Fruit fly (Drosophila melanogaster) whole organism, embryonic: ENCODE results near the gene CG4456.

Source experiments
- Awh ChIP-seq: fragments of 200-800 bp; sonication (Bioruptor generic); IDR thresholded peaks from 2 replicates; pipeline ENCODE4, ENCODE4 v1.3.6; 2022; ENCODE audit warnings: missing biosample characterization, missing genetic modification characterization
- BtbVII ChIP-seq: fragments of 200-800 bp; sonication (Bioruptor generic); optimal IDR thresholded peaks from 3 replicates; lab custom pipeline; 2017; ENCODE audit warnings: missing biosample characterization, mild to moderate bottlenecking, missing genetic modification characterization
- C15 ChIP-seq: fragments of 200-800 bp; sonication (Bioruptor generic); IDR thresholded peaks from 3 replicates; pipeline ENCODE4 v1.3.6; 2022; ENCODE audit warnings: missing biosample characterization, missing genetic modification characterization
- CG12236 ChIP-seq: fragments of 200-800 bp; sonication (Bioruptor generic); optimal IDR thresholded peaks from 2 replicates; lab custom pipeline; 2016; ENCODE audit warnings: missing biosample characterization, missing genetic modification characterization
- CG12299 ChIP-seq: fragments of 200-800 bp; sonication (Bioruptor generic); optimal IDR thresholded peaks from 2 replicates; lab custom pipeline; 2018; ENCODE audit warnings: missing biosample characterization, mild to moderate bottlenecking, missing genetic modification characterization
- CG12391 ChIP-seq: fragments of 200-800 bp; sonication (Bioruptor generic); optimal IDR thresholded peaks from 3 replicates; lab custom pipeline; 2018; ENCODE audit warnings: missing biosample characterization, mild to moderate bottlenecking, missing genetic modification characterization, moderate library complexity
- CG12659 ChIP-seq: fragments of 200-800 bp; sonication (Bioruptor generic); optimal IDR thresholded peaks from 3 replicates; lab custom pipeline; 2017; ENCODE audit warnings: mild to moderate bottlenecking, missing biosample characterization, missing genetic modification reagents, missing genetic modification characterization
- CG13123 ChIP-seq: fragments of 200-800 bp; sonication (Bioruptor generic); optimal IDR thresholded peaks from 2 replicates; lab custom pipeline; 2016; ENCODE audit warnings: missing biosample characterization, missing genetic modification characterization
- CG13287 ChIP-seq: fragments of 200-800 bp; sonication (Bioruptor generic); IDR thresholded peaks from 2 replicates; pipeline ENCODE4 v1.3.6; 2022; ENCODE audit warnings: missing biosample characterization, missing genetic modification characterization; ENCODE audit not compliant: partially characterized antibody
- CG14014 ChIP-seq: fragments of 200-800 bp; sonication (Bioruptor generic); IDR thresholded peaks from 2 replicates; pipeline ENCODE4 v1.3.6; 2022; ENCODE audit warnings: missing biosample characterization, missing genetic modification characterization
- CG15269 ChIP-seq: fragments of 200-800 bp; sonication (Bioruptor generic); optimal IDR thresholded peaks from 2 replicates; lab custom pipeline; 2018; ENCODE audit warnings: missing biosample characterization, mild to moderate bottlenecking, missing genetic modification characterization, moderate library complexity
- CG17359 ChIP-seq: fragments of 200-800 bp; sonication (Bioruptor generic); optimal IDR thresholded peaks from 3 replicates; lab custom pipeline; 2018; ENCODE audit warnings: missing biosample characterization, mild to moderate bottlenecking, missing genetic modification characterization, moderate library complexity
- CG31224 ChIP-seq: fragments of 200-800 bp; sonication (Bioruptor generic); IDR thresholded peaks from 2 replicates; pipeline ENCODE4 v1.3.6; 2022; ENCODE audit warnings: missing biosample characterization, missing genetic modification characterization
- CG4854 ChIP-seq: fragments of 200-800 bp; sonication (Bioruptor generic); optimal IDR thresholded peaks from 2 replicates; lab custom pipeline; 2016; ENCODE audit warnings: missing biosample characterization, missing genetic modification characterization, inconsistent platforms
- CG6765 ChIP-seq: fragments of 200-800 bp; sonication (Bioruptor generic); optimal IDR thresholded peaks from 3 replicates; lab custom pipeline; 2017; ENCODE audit warnings: missing biosample characterization, mild to moderate bottlenecking, missing genetic modification characterization
- CG6813 ChIP-seq: fragments of 200-800 bp; sonication (Bioruptor generic); optimal IDR thresholded peaks from 2 replicates; lab custom pipeline; 2017; ENCODE audit warnings: missing biosample characterization, missing genetic modification characterization, mild to moderate bottlenecking, moderate library complexity, missing genetic modification reagents
- CG7271 ChIP-seq: fragments of 200-800 bp; sonication (Bioruptor generic); optimal IDR thresholded peaks from 2 replicates; lab custom pipeline; 2018; ENCODE audit warnings: missing biosample characterization, mild to moderate bottlenecking, missing genetic modification characterization, moderate library complexity
- CG9817 ChIP-seq: fragments of 200-800 bp; sonication (Bioruptor generic); optimal IDR thresholded peaks from 2 replicates; lab custom pipeline; 2018; ENCODE audit warnings: missing biosample characterization, mild to moderate bottlenecking, missing genetic modification characterization, moderate library complexity
- CG9932 ChIP-seq: fragments of 200-800 bp; sonication (Bioruptor generic); IDR thresholded peaks from 2 replicates; pipeline ENCODE4 v1.3.6; 2022; ENCODE audit warnings: missing biosample characterization, missing genetic modification characterization
- Deaf1 ChIP-seq: fragments of 200-800 bp; optimal IDR thresholded peaks from 3 replicates; lab custom pipeline; 2019; ENCODE audit warnings: missing biosample characterization, mild to moderate bottlenecking, missing genetic modification characterization, moderate library complexity
- Doc2 ChIP-seq: fragments of 200-800 bp; sonication (Bioruptor generic); IDR thresholded peaks from 2 replicates; pipeline ENCODE4 v1.3.6; 2022; ENCODE audit warnings: missing biosample characterization, missing genetic modification characterization
- HLH54F ChIP-seq: fragments of 200-800 bp; sonication (Bioruptor generic); optimal IDR thresholded peaks from 3 replicates; lab custom pipeline; 2016; ENCODE audit warnings: missing biosample characterization, missing genetic modification characterization
- Kr ChIP-seq: fragments of 200-800 bp; sonication (Bioruptor generic); optimal IDR thresholded peaks from 2 replicates; lab custom pipeline; 2017; ENCODE audit warnings: missing biosample characterization, mild to moderate bottlenecking, missing genetic modification characterization
- Med ChIP-seq: fragments of 200-800 bp; sonication (Bioruptor generic); peaks from one replicate; lab custom pipeline; 2016; ENCODE audit warnings: missing biosample characterization, missing genetic modification characterization, mild to moderate bottlenecking, inconsistent platforms, moderate library complexity
- Meics ChIP-seq: fragments of 200-800 bp; sonication (Bioruptor generic); optimal IDR thresholded peaks from 2 replicates; lab custom pipeline; 2017; ENCODE audit warnings: missing biosample characterization, mild to moderate bottlenecking, missing genetic modification characterization
- Pdp1 ChIP-seq, 2 experiments: fragments of 200-800 bp; sonication (Bioruptor generic); optimal IDR thresholded peaks; 3 replicates each; lab custom pipeline; 2016; ENCODE audit warnings: missing biosample characterization in 2 of 2, missing genetic modification characterization in 2 of 2, mild to moderate bottlenecking in 1 of 2, moderate library complexity in 1 of 2
- Rfx ChIP-seq: fragments of 200-800 bp; sonication (Bioruptor generic); IDR thresholded peaks from 2 replicates; pipeline ENCODE4 v1.3.6; 2022; ENCODE audit warnings: missing biosample characterization, missing genetic modification characterization
- Sox102F ChIP-seq: fragments of 200-800 bp; sonication (Bioruptor generic); optimal IDR thresholded peaks from 2 replicates; lab custom pipeline; 2018; ENCODE audit warnings: missing biosample characterization, mild to moderate bottlenecking, missing genetic modification characterization, moderate library complexity
- Xbp1 ChIP-seq: fragments of 200-800 bp; sonication (Bioruptor generic); optimal IDR thresholded peaks from 3 replicates; lab custom pipeline; 2016; ENCODE audit warnings: missing biosample characterization, mild to moderate bottlenecking, missing genetic modification characterization
- al ChIP-seq: fragments of 200-800 bp; sonication (Bioruptor generic); IDR thresholded peaks from 2 replicates; pipeline ENCODE4 v1.3.6; 2022; ENCODE audit warnings: missing biosample characterization, missing genetic modification characterization
- ara ChIP-seq: fragments of 200-800 bp; sonication (Bioruptor generic); IDR thresholded peaks from 2 replicates; pipeline ENCODE4 v1.3.6; 2022; ENCODE audit warnings: missing biosample characterization, missing genetic modification characterization
- dmrt99B ChIP-seq: fragments of 200-800 bp; sonication (Bioruptor generic); optimal IDR thresholded peaks from 2 replicates; lab custom pipeline; 2018; ENCODE audit warnings: missing biosample characterization, mild to moderate bottlenecking, missing genetic modification characterization, moderate library complexity
- en ChIP-seq: fragments of 200-800 bp; sonication (Bioruptor generic); optimal IDR thresholded peaks from 2 replicates; lab custom pipeline; 2016; ENCODE audit warnings: missing biosample characterization, missing genetic modification characterization
- gt ChIP-seq: fragments of 200-800 bp; sonication (Bioruptor generic); IDR thresholded peaks from 2 replicates; pipeline ENCODE4 v1.3.6; 2022; ENCODE audit warnings: missing biosample characterization, missing genetic modification characterization
- lbe ChIP-seq: fragments of 200-800 bp; sonication (Bioruptor generic); optimal IDR thresholded peaks from 2 replicates; lab custom pipeline; 2016; ENCODE audit warnings: missing biosample characterization, mild to moderate bottlenecking, missing genetic modification characterization
- lilli ChIP-seq: fragments of 200-800 bp; sonication (Bioruptor generic); optimal IDR thresholded peaks from 3 replicates; lab custom pipeline; 2016; ENCODE audit warnings: missing biosample characterization, missing genetic modification characterization
- slbo ChIP-seq: fragments of 200-800 bp; sonication (Bioruptor generic); IDR thresholded peaks from 2 replicates; pipeline ENCODE4 v1.3.6; 2022; ENCODE audit warnings: missing biosample characterization, missing genetic modification characterization
- sqz ChIP-seq: fragments of 200-800 bp; sonication (Bioruptor generic); optimal IDR thresholded peaks from 3 replicates; lab custom pipeline; 2018; ENCODE audit warnings: missing biosample characterization, mild to moderate bottlenecking, missing genetic modification characterization
- sr ChIP-seq: fragments of 200-800 bp; sonication (Bioruptor generic); IDR thresholded peaks from 3 replicates; pipeline ENCODE4 v1.3.6; 2022; ENCODE audit warnings: missing biosample characterization, missing genetic modification characterization
- sug ChIP-seq: fragments of 200-800 bp; optimal IDR thresholded peaks from 2 replicates; lab custom pipeline; 2019; ENCODE audit warnings: missing biosample characterization, mild to moderate bottlenecking, missing genetic modification characterization, moderate library complexity
- vvl ChIP-seq: fragments of 200-800 bp; sonication (Bioruptor generic); IDR thresholded peaks from 2 replicates; pipeline ENCODE4 v1.3.6; 2022; ENCODE audit warnings: missing biosample characterization, missing genetic modification characterization

The CG4456 gene

dm6 chr3L:9349314-9349733 lies 23.2 kb upstream of the CG4456 start, which contains the start of gene PGRP-LF (continued):
- TF ChIP-seq Kr (no peak), gt (GFP tag; lab: Robert Waterston, UW) (no peak), Pdp1 (GFP tag; optimal IDR thresholded peaks at IDR 0.05; lab: Kevin White, UChicago) (peak in 1 of 2 experiments; percentile 1), CG15269 (peak; percentile 36), en (GFP tag; lab: Kevin White, UChicago) (no peak), HLH54F (GFP tag; lab: Kevin White, UChicago) (peak; percentile 6), sug (tag; lab: Kevin White, UChicago) (peak; percentile 51), Med (peak; percentile 82), slbo (GFP tag; lab: Robert Waterston, UW) (0 out of 2 replicates have a peak, but pooled peaks have one; percentile 17), CG7271 (no peak), Deaf1 (peak; percentile 91), C15 (GFP tag; lab: Robert Waterston, UW) (no peak), Awh (GFP tag; lab: Robert Waterston, UW) (no peak), CG31224 (no peak), vvl (GFP tag; lab: Robert Waterston, UW) (0 out of 2 replicates have a peak, but pooled peaks have one; percentile 20), al (GFP tag; lab: Robert Waterston, UW) (0 out of 2 replicates have a peak, but pooled peaks have one; percentile 5), CG13123 (GFP tag; lab: Kevin White, UChicago) (no peak), lilli (GFP tag; lab: Kevin White, UChicago) (peak; percentile 38), Doc2 (GFP tag; lab: Robert Waterston, UW) (no peak), CG9932 (GFP tag; lab: Robert Waterston, UW) (peak; percentile 48; the same call in 1 of the 2 replicates), CG12299 (tag; lab: Kevin White, UChicago) (peak; percentile 18), CG13287 (GFP tag; lab: Robert Waterston, UW) (peak; percentile 37; the same call in 1 of the 2 replicates), CG9817 (tag; lab: Kevin White, UChicago) (no peak), CG6765 (GFP tag; lab: Kevin White, UChicago) (no peak), CG14014 (GFP tag; lab: Robert Waterston, UW) (no peak; the same call in 1 of the 2 replicates), CG6813 (GFP tag; lab: Kevin White, UChicago) (peak; percentile 5), sqz (GFP tag; lab: Kevin White, UChicago) (no peak), CG17359 (tag; lab: Kevin White, UChicago) (peak; percentile 4), Xbp1 (peak; percentile 25), CG12236 (GFP tag; lab: Kevin White, UChicago) (no peak), dmrt99B (tag; lab: Kevin White, UChicago) (peak; percentile 21), CG12659 (GFP tag; lab: Kevin White, UChicago) (peak; percentile 16), Meics (GFP tag; lab: Kevin White, UChicago) (peak; percentile 11), lbe (GFP tag; lab: Kevin White, UChicago) (peak; percentile 54), CG12391 (tag; lab: Kevin White, UChicago) (no peak), sr (GFP tag; lab: Robert Waterston, UW) (peak; percentile 87), CG4854 (GFP tag; lab: Kevin White, UChicago) (no peak), Sox102F (GFP tag; lab: Kevin White, UChicago) (no peak), BtbVII (GFP tag; lab: Kevin White, UChicago) (peak; percentile 7), ara (no peak), Rfx (GFP tag; lab: Robert Waterston, UW) (peak; percentile 53)
